Worm (Caenorhabditis elegans) whole organism, L4 larva: ENCODE results near the gene Y53G8B.1.

Source experiments
- D1046.2 ChIP-seq: fragments of 200-800 bp; sonication (Bioruptor generic); IDR thresholded peaks from 2 replicates; pipeline ENCODE4 v1.3.6; 2022; ENCODE audit warnings: missing genetic modification characterization, missing compliant biosample characterization
- F37D6.2 ChIP-seq: sonication (generic microtip); optimal IDR thresholded peaks from 2 replicates; lab custom pipeline; 2016; ENCODE audit warnings: mild to moderate bottlenecking, missing genetic modification characterization, missing compliant biosample characterization
- F49E8.2 ChIP-seq: sonication (generic microtip); optimal IDR thresholded peaks from 2 replicates; lab custom pipeline; 2016; ENCODE audit warnings: missing compliant biosample characterization, mild to moderate bottlenecking, missing genetic modification characterization, borderline replicate concordance
- T26A8.4 ChIP-seq: fragments of 200-800 bp; sonication (Bioruptor generic); IDR thresholded peaks from 2 replicates; pipeline ENCODE4 v1.3.6; 2022; ENCODE audit warnings: missing genetic modification characterization, missing compliant biosample characterization
- Y105C5A.15 ChIP-seq: fragments of 200-800 bp; sonication (Bioruptor generic); IDR thresholded peaks from 2 replicates; pipeline ENCODE4 v1.3.6; 2022; ENCODE audit warnings: missing genetic modification characterization, missing compliant biosample characterization
- Y48G9A.11 ChIP-seq: fragments of 200-800 bp; sonication (Bioruptor generic); IDR thresholded peaks from 2 replicates; pipeline ENCODE4 v1.3.6; 2022; ENCODE audit warnings: missing genetic modification reagents, missing genetic modification characterization, missing compliant biosample characterization
- Y5F2A.4 ChIP-seq: fragments of 200-800 bp; sonication (Bioruptor generic); optimal IDR thresholded peaks from 2 replicates; lab custom pipeline; 2018; ENCODE audit warnings: mild to moderate bottlenecking, missing genetic modification characterization, missing compliant biosample characterization
- arid-1 ChIP-seq: fragments of 200-800 bp; sonication (Bioruptor generic); conservative IDR thresholded peaks from 2 replicates; pipeline ENCODE4 v1.3.6; 2022; ENCODE audit warnings: missing genetic modification reagents, missing genetic modification characterization, missing compliant biosample characterization
- attf-4 ChIP-seq: sonication (generic microtip); optimal IDR thresholded peaks from 3 replicates; lab custom pipeline; 2017; ENCODE audit warnings: missing biosample characterization, missing genetic modification characterization
- daf-12 ChIP-seq: fragments of 150-350 bp; optimal IDR thresholded peaks from 2 replicates; lab custom pipeline; 2014; ENCODE audit warnings: missing biosample characterization, missing genetic modification reagents, missing genetic modification characterization
- daf-16 ChIP-seq, 3 experiments: sonication (generic microtip); optimal IDR thresholded peaks; 2 replicates each; lab custom pipeline; 2016 to 2017; ENCODE audit warnings: missing genetic modification characterization in 3 of 3, missing genetic modification reagents in 3 of 3, mild to moderate bottlenecking in 2 of 3, missing compliant biosample characterization in 2 of 3, missing biosample characterization in 1 of 3, moderate library complexity in 1 of 3
- dpl-1 ChIP-seq: fragments of 150-350 bp; optimal IDR thresholded peaks from 2 replicates; lab custom pipeline; 2014; ENCODE audit warnings: missing biosample characterization, missing genetic modification reagents, missing genetic modification characterization
- duxl-1 ChIP-seq: sonication (generic microtip); optimal IDR thresholded peaks from 2 replicates; lab custom pipeline; 2016; ENCODE audit warnings: mild to moderate bottlenecking, missing genetic modification characterization, moderate library complexity, missing compliant biosample characterization; ENCODE audit not compliant: poor library complexity
- gei-8 ChIP-seq: fragments of 200-800 bp; sonication (Bioruptor generic); optimal IDR thresholded peaks from 2 replicates; lab custom pipeline; 2018; ENCODE audit warnings: mild to moderate bottlenecking, missing genetic modification characterization, missing compliant biosample characterization
- jun-1 ChIP-seq: fragments of 150-350 bp; optimal IDR thresholded peaks from 2 replicates; lab custom pipeline; 2014; ENCODE audit warnings: missing biosample characterization, missing genetic modification reagents, missing genetic modification characterization
- lin-1 ChIP-seq: fragments of 200-800 bp; sonication (Bioruptor generic); IDR thresholded peaks from 2 replicates; pipeline ENCODE4 v1.3.6; 2022; ENCODE audit warnings: missing genetic modification reagents, missing genetic modification characterization, missing compliant biosample characterization
- lin-13 ChIP-seq: fragments of 150-350 bp; optimal IDR thresholded peaks from 2 replicates; lab custom pipeline; 2014; ENCODE audit warnings: missing biosample characterization, missing genetic modification reagents, missing genetic modification characterization
- lin-29 ChIP-seq: fragments of 200-800 bp; sonication (Bioruptor generic); IDR thresholded peaks from 2 replicates; pipeline ENCODE4 v1.3.6; 2022; ENCODE audit warnings: missing genetic modification reagents, missing genetic modification characterization, missing compliant biosample characterization
- lir-3 ChIP-seq: sonication (generic microtip); optimal IDR thresholded peaks from 2 replicates; lab custom pipeline; 2016; ENCODE audit warnings: mild to moderate bottlenecking, missing genetic modification characterization, missing compliant biosample characterization
- mdl-1 ChIP-seq, 2 experiments: fragments of 150-350 bp in 1 of 2; sonication (generic microtip) in 1 of 2; optimal IDR thresholded peaks; 2 replicates each; lab custom pipeline; 2014 to 2017; ENCODE audit warnings: missing biosample characterization in 2 of 2, missing genetic modification characterization in 2 of 2
- mdt-29 ChIP-seq: fragments of 200-800 bp; sonication (Bioruptor generic); IDR thresholded peaks from 2 replicates; pipeline ENCODE4 v1.3.6; 2022; ENCODE audit warnings: missing genetic modification reagents, missing genetic modification characterization, missing compliant biosample characterization
- mep-1 ChIP-seq: fragments of 150-350 bp; sonication (generic microtip); optimal IDR thresholded peaks from 3 replicates; lab custom pipeline; 2014; ENCODE audit warnings: missing biosample characterization, missing genetic modification characterization
- mes-2 ChIP-seq: sonication (generic microtip); optimal IDR thresholded peaks from 2 replicates; lab custom pipeline; 2016; ENCODE audit warnings: missing genotype, mild to moderate bottlenecking, missing genetic modification characterization, missing compliant biosample characterization; ENCODE audit not compliant: poor library complexity, severe bottlenecking
- nhr-102 ChIP-seq: sonication (generic microtip); optimal IDR thresholded peaks from 2 replicates; lab custom pipeline; 2016; ENCODE audit warnings: mild to moderate bottlenecking, missing genetic modification characterization, moderate library complexity, missing compliant biosample characterization
- nhr-111 ChIP-seq: fragments of 200-800 bp; sonication (Bioruptor generic); optimal IDR thresholded peaks from 2 replicates; lab custom pipeline; 2018; ENCODE audit warnings: mild to moderate bottlenecking, missing genetic modification characterization, missing compliant biosample characterization
- nhr-28 ChIP-seq: fragments of 150-350 bp; optimal IDR thresholded peaks from 2 replicates; lab custom pipeline; 2014; ENCODE audit warnings: missing biosample characterization, missing genetic modification characterization
- nhr-41 ChIP-seq: fragments of 200-800 bp; sonication (Bioruptor generic); IDR thresholded peaks from 2 replicates; pipeline ENCODE4 v1.3.6; 2022; ENCODE audit warnings: missing genetic modification reagents, missing genetic modification characterization, missing compliant biosample characterization
- nhr-76 ChIP-seq: fragments of 150-350 bp; optimal IDR thresholded peaks from 2 replicates; lab custom pipeline; 2014; ENCODE audit warnings: missing biosample characterization, missing genetic modification characterization
- rbr-2 ChIP-seq: sonication (generic microtip); optimal IDR thresholded peaks from 2 replicates; lab custom pipeline; 2016; ENCODE audit warnings: missing genotype, missing genetic modification characterization, missing compliant biosample characterization
- saeg-2 ChIP-seq: fragments of 200-800 bp; sonication (Bioruptor generic); IDR thresholded peaks from 2 replicates; pipeline ENCODE4 v1.3.6; 2022; ENCODE audit warnings: missing genetic modification reagents, missing genetic modification characterization, missing compliant biosample characterization
- set-16 ChIP-seq: fragments of 200-800 bp; sonication (Bioruptor generic); IDR thresholded peaks from 2 replicates; pipeline ENCODE4 v1.3.6; 2022; ENCODE audit warnings: missing genetic modification reagents, missing genetic modification characterization, missing compliant biosample characterization
- skn-1 ChIP-seq: fragments of 150-350 bp; optimal IDR thresholded peaks from 2 replicates; lab custom pipeline; 2014; ENCODE audit warnings: missing biosample characterization, missing genetic modification characterization
- snpc-4 ChIP-seq: fragments of 150-350 bp; optimal IDR thresholded peaks from 2 replicates; lab custom pipeline; 2014; ENCODE audit warnings: missing biosample characterization, missing genetic modification characterization
- spr-1 ChIP-seq: sonication (generic microtip); optimal IDR thresholded peaks from 2 replicates; lab custom pipeline; 2016; ENCODE audit warnings: mild to moderate bottlenecking, missing genetic modification characterization, missing compliant biosample characterization
- tag-97 ChIP-seq: fragments of 200-800 bp; sonication (Bioruptor generic); IDR thresholded peaks from 2 replicates; pipeline ENCODE4 v1.3.6; 2022; ENCODE audit warnings: missing genetic modification characterization, missing compliant biosample characterization
- unc-39 ChIP-seq: sonication (generic microtip); optimal IDR thresholded peaks from 2 replicates; lab custom pipeline; 2017; ENCODE audit warnings: missing biosample characterization, missing genetic modification characterization
- unc-62 ChIP-seq, 3 experiments: fragments of 150-350 bp in 1 of 3; sonication (generic microtip); optimal IDR thresholded peaks in 2 of 3; peaks in 1 of 3; 1 replicate in 1 of 3; 2 replicates in 2 of 3; lab custom pipeline; 2014 to 2017; ENCODE audit warnings: missing biosample characterization in 3 of 3, missing genetic modification characterization in 3 of 3, missing genetic modification reagents in 3 of 3, missing genotype in 1 of 3
- zag-1 ChIP-seq: fragments of 150-350 bp; optimal IDR thresholded peaks from 2 replicates; lab custom pipeline; 2014; ENCODE audit warnings: missing biosample characterization, missing genetic modification characterization
- zfp-3 ChIP-seq: fragments of 200-800 bp; sonication (Bioruptor generic); conservative IDR thresholded peaks from 2 replicates; pipeline ENCODE4 v1.3.6; 2022; ENCODE audit warnings: missing genetic modification reagents, missing genetic modification characterization, missing compliant biosample characterization
- ztf-11 ChIP-seq: fragments of 150-350 bp; optimal IDR thresholded peaks from 2 replicates; lab custom pipeline; 2014; ENCODE audit warnings: missing biosample characterization, missing genetic modification characterization
- ztf-7 ChIP-seq: fragments of 150-350 bp; optimal IDR thresholded peaks from 2 replicates; lab custom pipeline; 2014; ENCODE audit warnings: missing biosample characterization, missing genetic modification characterization

Gene Y53G8B.1

DNA sequence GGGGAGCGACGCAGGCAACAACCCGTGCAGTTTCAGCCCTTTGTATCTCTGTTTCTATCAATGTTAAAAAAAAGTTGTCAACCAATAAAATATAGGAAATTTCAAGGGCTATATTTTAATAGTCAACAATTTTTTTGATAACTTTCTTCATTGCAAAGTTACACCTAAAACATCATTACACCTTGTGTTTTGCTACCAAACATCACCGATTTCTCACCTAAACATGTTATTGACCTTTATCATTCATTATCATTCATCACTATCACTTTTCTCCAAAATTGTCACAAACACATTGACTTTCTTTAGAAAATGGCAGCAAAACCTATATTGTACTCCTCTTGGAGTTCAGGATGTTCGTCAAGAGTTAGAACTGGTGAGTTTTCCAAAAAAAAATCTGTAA lies at the start of gene Y53G8B.1:
TSS of gene Y53G8B.1 (plus strand) at position 242 of the 400 bp plus-strand sequence.
- TF ChIP-seq Y48G9A.11 (GFP tag; lab: Robert Waterston, UW), result no peak
- peak; percentile 7 for TF ChIP-seq nhr-28 (tag; lab: Kevin White, UChicago)
- no peak for TF ChIP-seq ztf-7
- no peak for TF ChIP-seq ztf-11 (tag; lab: Kevin White, UChicago)
- no peak for TF ChIP-seq F37D6.2
- TF ChIP-seq lin-1 (GFP tag; lab: Robert Waterston, UW), result no peak
- TF ChIP-seq mdl-1 (tag; optimal IDR thresholded peaks at IDR 0.05; lab: Kevin White, UChicago), result no peak
- no peak for TF ChIP-seq Y5F2A.4 (GFP tag; lab: Kevin White, UChicago)
- TF ChIP-seq rbr-2, result no peak
- no peak for TF ChIP-seq daf-16 (GFP tag; optimal IDR thresholded peaks at IDR 0.05; lab: Kevin White, UChicago)
- TF ChIP-seq daf-16 (tag; optimal IDR thresholded peaks at IDR 0.05; lab: Kevin White, UChicago), result peak; percentile 78
- TF ChIP-seq lin-29 (GFP tag; lab: Robert Waterston, UW), result no peak
- peak in 1 of 2 experiments; percentile 51 for TF ChIP-seq unc-62 (GFP tag; optimal IDR thresholded peaks at IDR 0.05 in 1 of 2; lab: Kevin White, UChicago)
- no peak for TF ChIP-seq unc-62 (tag; optimal IDR thresholded peaks at IDR 0.05; lab: Kevin White, UChicago)
- no peak for TF ChIP-seq arid-1 (GFP tag; lab: Robert Waterston, UW)
- TF ChIP-seq nhr-41, result no peak

DNA sequence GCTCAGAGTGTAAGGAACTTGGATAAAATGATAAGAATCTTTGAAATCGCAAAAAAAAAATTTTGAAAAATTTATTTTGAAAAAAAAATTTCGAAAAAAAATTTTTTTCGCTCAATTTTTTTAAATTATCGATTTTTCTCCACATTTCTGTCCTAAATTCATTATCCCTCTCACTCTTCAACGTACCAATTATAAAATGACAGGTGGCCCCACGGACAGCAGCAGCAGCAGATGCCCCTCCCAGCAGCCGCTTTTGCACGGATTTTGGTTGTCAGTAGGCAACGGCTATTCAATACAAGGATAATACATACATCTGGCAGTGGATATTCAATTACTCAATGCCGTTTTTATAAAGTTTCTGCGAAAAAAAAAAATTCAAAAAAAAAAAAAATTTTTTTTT lies 42.6 kb upstream of the Y53G8B.1 start, which contains the start of gene sft-1:
TSS of gene sft-1 (plus strand) at position 201 of the 400 bp plus-strand sequence.
- TF ChIP-seq lin-29 (GFP tag; lab: Robert Waterston, UW) (no peak), F49E8.2 (tag; lab: Kevin White, UChicago) (no peak), gei-8 (GFP tag; lab: Kevin White, UChicago) (no peak), T26A8.4 (no peak), D1046.2 (no peak), unc-39 (tag; lab: Kevin White, UChicago) (no peak), skn-1 (tag; lab: Kevin White, UChicago) (no peak), saeg-2 (no peak), lir-3 (tag; lab: Kevin White, UChicago) (no peak)

DNA sequence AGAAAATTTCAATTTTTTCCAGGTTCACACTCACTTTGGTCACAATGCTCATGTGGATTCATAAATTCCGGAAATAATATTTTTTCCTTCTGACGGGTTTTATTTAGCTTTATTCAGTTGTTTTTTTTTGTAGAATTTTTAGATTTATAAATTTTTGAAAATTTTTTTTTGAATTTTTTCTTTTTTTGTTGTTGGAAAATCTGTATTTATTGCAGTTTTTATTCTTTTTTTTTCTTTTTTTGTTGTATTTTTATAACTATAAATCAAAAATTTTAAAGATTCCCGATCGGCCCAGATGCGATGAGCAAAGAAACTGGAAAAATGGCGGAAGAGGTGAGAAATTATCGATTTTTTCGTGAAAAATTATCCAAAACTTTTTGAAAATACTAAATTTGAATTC lies 37.5 kb upstream of the Y53G8B.1 start, which contains the start of gene ccep-135:
TSS of gene ccep-135 (plus strand) at position 301 of the 400 bp plus-strand sequence.
- TF ChIP-seq nhr-102 (tag; lab: Kevin White, UChicago) (no peak), dpl-1 (GFP tag; lab: Kevin White, UChicago) (no peak), mdt-29 (GFP tag; lab: Robert Waterston, UW) (no peak), D1046.2 (no peak), attf-4 (no peak), duxl-1 (tag; lab: Kevin White, UChicago) (no peak), lir-3 (tag; lab: Kevin White, UChicago) (no peak), mdl-1 (tag; optimal IDR thresholded peaks at IDR 0.05; lab: Kevin White, UChicago) (no peak), tag-97 (GFP tag; lab: Robert Waterston, UW) (no peak)

DNA sequence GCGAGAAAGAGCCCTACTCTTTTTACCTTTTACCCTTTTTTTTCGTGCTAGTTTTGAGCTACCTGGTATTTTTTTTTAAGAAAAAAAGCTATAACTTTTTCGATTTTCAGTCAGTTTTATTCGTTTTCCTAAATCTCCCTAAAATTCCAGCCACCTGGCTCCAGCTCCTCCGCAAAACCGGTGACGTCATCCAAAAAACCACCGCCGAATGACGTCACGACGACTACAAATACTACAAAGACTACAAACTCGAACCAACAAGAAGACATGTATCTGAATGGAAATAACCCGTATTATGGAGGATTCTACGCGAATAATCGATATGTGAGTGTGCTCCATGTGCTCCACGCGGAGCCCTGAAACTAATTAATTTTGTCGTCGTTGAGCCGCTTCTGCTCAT lies 34.4 kb upstream of the Y53G8B.1 start:
- TF ChIP-seq jun-1 (tag; lab: Kevin White, UChicago), result no peak
- no peak for TF ChIP-seq lin-13
- TF ChIP-seq nhr-111 (GFP tag; lab: Kevin White, UChicago), result no peak
- TF ChIP-seq nhr-76 (tag; lab: Kevin White, UChicago), result no peak
- TF ChIP-seq daf-12 (tag; lab: Kevin White, UChicago), result no peak
- TF ChIP-seq F49E8.2 (tag; lab: Kevin White, UChicago), result no peak
- TF ChIP-seq mep-1 (tag; lab: Kevin White, UChicago), result no peak
- TF ChIP-seq snpc-4 (tag; lab: Kevin White, UChicago), result no peak
- no peak for TF ChIP-seq set-16
- TF ChIP-seq nhr-41, result no peak
- TF ChIP-seq zfp-3 (GFP tag; lab: Robert Waterston, UW), result no peak
- no peak for TF ChIP-seq ztf-11 (tag; lab: Kevin White, UChicago)
- TF ChIP-seq Y105C5A.15 (GFP tag; lab: Robert Waterston, UW), result no peak
- no peak for TF ChIP-seq zag-1 (tag; lab: Kevin White, UChicago)
- TF ChIP-seq mes-2 (tag; lab: Kevin White, UChicago), result no peak
- TF ChIP-seq spr-1 (tag; lab: Kevin White, UChicago), result no peak
- TF ChIP-seq skn-1 (tag; lab: Kevin White, UChicago), result no peak
- TF ChIP-seq, all 104 proteins: peak for 0
